Worm (Caenorhabditis elegans): ENCODE results near the gene fbxb-102.
A peak's percentile ranks its signal among the peaks of the same experiment; 100 is the strongest.

Gene fbxb-102

DNA sequence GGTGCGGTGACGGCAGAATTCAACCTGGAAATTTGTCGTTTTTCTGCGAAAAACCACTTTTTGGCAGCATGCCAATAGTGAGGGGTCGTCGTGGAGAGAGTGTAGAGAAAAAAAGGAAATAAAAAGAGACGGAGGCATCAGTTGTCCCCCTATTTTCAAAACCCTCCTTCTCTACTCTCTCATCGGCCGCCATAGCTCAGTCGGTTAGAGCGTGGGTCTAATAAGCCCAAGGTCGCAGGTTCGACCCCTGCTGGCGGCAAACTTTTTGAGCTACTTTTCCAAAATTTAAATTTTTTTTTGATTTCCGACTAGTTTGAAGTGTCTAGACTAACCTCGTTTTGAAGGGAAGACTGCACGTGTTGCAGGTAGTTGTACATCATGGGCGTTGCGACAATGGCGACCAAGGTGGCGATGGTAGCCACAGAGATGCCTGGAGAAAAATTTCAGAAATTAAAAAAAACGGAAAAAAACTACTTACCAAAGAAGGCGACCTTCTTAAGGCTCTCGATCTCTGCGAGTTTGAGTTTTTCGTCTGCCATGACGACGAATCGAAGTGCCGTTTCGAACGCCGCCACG, 11.9 kb downstream of the fbxb-102 start, which contains the start of gene col-85:
TSS of gene col-85 (minus strand) at position 540 of the 576 bp plus-strand sequence.
- TF ChIP-seq pat-9 (tag; optimal IDR thresholded peaks at IDR 0.05): peak; percentile 94
- TF ChIP-seq hlh-6 (tag; optimal IDR thresholded peaks at IDR 0.05): peak; percentile 95
- TF ChIP-seq nhr-232 (tag; optimal IDR thresholded peaks at IDR 0.05): peak; percentile 85
- peak; percentile 95 for TF ChIP-seq fkh-6 (tag; optimal IDR thresholded peaks at IDR 0.05)
- peak; percentile 84 for TF ChIP-seq unc-86 (tag; optimal IDR thresholded peaks at IDR 0.05)
- TF ChIP-seq sox-2 (GFP tag; IDR thresholded peaks at IDR 0.05): peak; percentile 92
- TF ChIP-seq elt-4 (tag; optimal IDR thresholded peaks at IDR 0.05): no peak
- peak; percentile 94 for TF ChIP-seq hlh-13 (GFP tag; optimal IDR thresholded peaks at IDR 0.05)
- peak; percentile 88 for TF ChIP-seq npax-4 (tag; optimal IDR thresholded peaks at IDR 0.05)
- peak; percentile 83 for TF ChIP-seq zip-5 (tag; optimal IDR thresholded peaks at IDR 0.05)
- TF ChIP-seq ceh-24 (tag; optimal IDR thresholded peaks at IDR 0.05): peak; percentile 90
- peak; percentile 68 for TF ChIP-seq eyg-1 (tag; optimal IDR thresholded peaks at IDR 0.05)
- peak; percentile 52 for TF ChIP-seq fkh-10 (GFP tag; optimal IDR thresholded peaks at IDR 0.05)
- no peak for TF ChIP-seq unc-55 (GFP tag; optimal IDR thresholded peaks at IDR 0.05)
- peak; percentile 92 for TF ChIP-seq ttx-3 (tag; optimal IDR thresholded peaks at IDR 0.05)
- TF ChIP-seq hlh-8 (tag; optimal IDR thresholded peaks at IDR 0.05): peak; percentile 90
- TF ChIP-seq unc-3 (GFP tag; conservative IDR thresholded peaks at IDR 0.05): peak; percentile 94
- TF ChIP-seq unc-3 (tag; optimal IDR thresholded peaks at IDR 0.05): peak; percentile 94
- TF ChIP-seq Y22D7AL.16 (tag; optimal IDR thresholded peaks at IDR 0.05): peak; percentile 94
- TF ChIP-seq dve-1 (tag; optimal IDR thresholded peaks at IDR 0.05): peak; percentile 81
- peak; percentile 95 for TF ChIP-seq ztf-16 (tag; optimal IDR thresholded peaks at IDR 0.05)
- TF ChIP-seq C08G9.2 (tag; optimal IDR thresholded peaks at IDR 0.05): peak; percentile 87
- peak; percentile 3 for TF ChIP-seq ceh-30 (tag; optimal IDR thresholded peaks at IDR 0.05)
- peak; percentile 92 for TF ChIP-seq ceh-34 (tag; optimal IDR thresholded peaks at IDR 0.05)
- TF ChIP-seq unc-42 (tag; optimal IDR thresholded peaks at IDR 0.05): peak; percentile 84
- peak; percentile 86 for TF ChIP-seq pqm-1 (tag; optimal IDR thresholded peaks at IDR 0.05)
- TF ChIP-seq ceh-19 (GFP tag; optimal IDR thresholded peaks at IDR 0.05): peak; percentile 94
- TF ChIP-seq sdc-2 (tag; optimal IDR thresholded peaks at IDR 0.05): peak; percentile 89
- peak; percentile 79 for TF ChIP-seq odd-2 (tag; optimal IDR thresholded peaks at IDR 0.05)
- peak; percentile 86 for TF ChIP-seq ceh-31 (tag; optimal IDR thresholded peaks at IDR 0.05)
- TF ChIP-seq tbx-2 (tag; optimal IDR thresholded peaks at IDR 0.05): peak; percentile 92
- peak; percentile 93 for TF ChIP-seq madf-2 (tag; optimal IDR thresholded peaks at IDR 0.05)
- TF ChIP-seq syd-9 (tag; optimal IDR thresholded peaks at IDR 0.05): peak; percentile 93
- TF ChIP-seq dmd-4 (tag; optimal IDR thresholded peaks at IDR 0.05; ENCODE audit: borderline replicate concordance): peak; percentile 94
- TF ChIP-seq sox-4 (tag; optimal IDR thresholded peaks at IDR 0.05): peak; percentile 97
- TF ChIP-seq ceh-48 (tag; optimal IDR thresholded peaks at IDR 0.05): peak; percentile 86
- TF ChIP-seq hlh-15 (tag; optimal IDR thresholded peaks at IDR 0.05): peak; percentile 91
- TF ChIP-seq C38D4.7 (GFP tag; optimal IDR thresholded peaks at IDR 0.05): peak; percentile 90
- peak; percentile 93 for TF ChIP-seq che-1 (tag; optimal IDR thresholded peaks at IDR 0.05)
- peak; percentile 84 for TF ChIP-seq lim-6 (tag; optimal IDR thresholded peaks at IDR 0.05)
- no peak for TF ChIP-seq pros-1 (tag; optimal IDR thresholded peaks at IDR 0.05)
- TF ChIP-seq lin-11 (tag; optimal IDR thresholded peaks at IDR 0.05): peak; percentile 87
- TF ChIP-seq elt-2 (tag; optimal IDR thresholded peaks at IDR 0.05): peak; percentile 96
- peak; percentile 86 for TF ChIP-seq ahr-1 (tag; optimal IDR thresholded peaks at IDR 0.05)
- TF ChIP-seq ref-2 (tag; optimal IDR thresholded peaks at IDR 0.05): peak; percentile 89
- peak; percentile 97 for TF ChIP-seq T23F11.4 (GFP tag; optimal IDR thresholded peaks at IDR 0.05)
- no peak for TF ChIP-seq ceh-22 (tag; optimal IDR thresholded peaks at IDR 0.05)
- peak; percentile 78 for TF ChIP-seq ets-4 (tag; optimal IDR thresholded peaks at IDR 0.05)
- peak; percentile 88 for TF ChIP-seq K09A11.1 (tag; optimal IDR thresholded peaks at IDR 0.05; ENCODE audit: insufficient read depth)
- peak; percentile 98 for TF ChIP-seq gmeb-2 (tag; optimal IDR thresholded peaks at IDR 0.05)
- peak; percentile 46 for TF ChIP-seq hlh-30 (tag; optimal IDR thresholded peaks at IDR 0.05; ENCODE audit: insufficient read depth)
- peak; percentile 86 for TF ChIP-seq ceh-18 (tag; optimal IDR thresholded peaks at IDR 0.05)
- no peak for TF ChIP-seq nhr-11 (tag; optimal IDR thresholded peaks at IDR 0.05)

Data from whole organism, late embryonic.